Worm (Caenorhabditis elegans): ENCODE results near the gene Y75B8A.23.

DNA sequence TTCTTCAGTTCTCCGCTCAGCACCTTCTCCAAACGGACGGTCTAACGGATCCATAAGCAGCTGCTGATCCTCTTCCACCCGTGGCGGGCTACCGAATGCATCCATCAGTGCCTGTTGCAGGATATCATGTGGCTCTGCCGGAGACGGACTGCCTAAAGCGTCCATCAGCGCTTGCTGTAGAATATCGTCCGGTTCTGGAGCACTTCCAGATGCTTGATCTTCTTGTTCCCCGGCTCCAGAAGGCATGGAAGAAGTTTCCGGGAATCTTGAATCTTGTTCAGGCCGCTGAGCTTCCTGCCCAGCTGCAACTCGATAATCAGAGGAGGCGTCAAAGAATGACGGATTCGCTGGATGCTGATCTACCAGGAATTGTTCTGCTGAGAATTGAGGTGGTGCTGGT lies 45.2 kb upstream of the Y75B8A.23 start:
- TF ChIP-seq flt-1 (GFP tag; IDR thresholded peaks at IDR 0.05) (no peak), tab-1 (GFP tag; IDR thresholded peaks at IDR 0.05) (0 out of 2 replicates have a peak, but pooled peaks have one; percentile 13), med-1 (GFP tag; optimal IDR thresholded peaks at IDR 0.05; ENCODE audit: insufficient read depth) (no peak), cog-1 (tag; optimal IDR thresholded peaks at IDR 0.05) (no peak), klf-2 (GFP tag; conservative IDR thresholded peaks at IDR 0.05) (no peak), ref-1 (GFP tag; conservative IDR thresholded peaks at IDR 0.05) (no peak), ztf-23 (GFP tag; IDR thresholded peaks at IDR 0.05) (no peak)

Data from whole organism, midembryonic.